Worm (Caenorhabditis elegans): ENCODE results near the gene F46G11.6.

DNA sequence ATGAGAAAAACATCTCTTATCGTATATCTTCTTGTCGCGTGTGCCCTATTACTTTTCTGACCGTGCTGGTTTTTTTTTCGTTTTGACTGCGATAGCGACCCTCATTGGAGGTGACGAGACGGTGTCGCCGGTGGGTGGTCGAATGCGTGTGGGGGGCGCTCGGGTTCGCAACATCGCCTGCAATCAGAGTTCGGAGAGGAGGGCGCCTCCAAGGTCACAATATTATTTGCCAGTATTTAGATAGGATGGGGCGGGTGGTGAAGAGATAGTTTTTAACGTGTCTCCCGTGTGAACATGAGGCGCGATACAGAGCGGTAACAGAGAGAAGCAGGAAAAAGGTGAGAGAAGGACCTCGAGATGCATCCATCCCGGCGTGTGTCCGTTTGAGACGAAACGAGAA is 34.6 kb downstream of the F46G11.6 start:
- TF ChIP-seq him-1 (tag; optimal IDR thresholded peaks at IDR 0.05) (no peak), dao-5 (tag; optimal IDR thresholded peaks at IDR 0.05) (no peak), W03F9.2 (tag; optimal IDR thresholded peaks at IDR 0.05) (no peak)

Data from whole organism, L4/young adult.